Worm (Caenorhabditis elegans) whole organism, L3 larva: ENCODE results near the gene T04F3.5.
A peak's percentile ranks its signal among the peaks of the same experiment; 100 is the strongest.

ENCODE experiments used
- aly-2 ChIP-seq: fragments of 150-350 bp; optimal IDR thresholded peaks from 2 replicates; lab custom pipeline; 2014; ENCODE audit warnings: missing biosample characterization, missing genetic modification characterization
- ama-1 ChIP-seq: fragments of 150-350 bp; optimal IDR thresholded peaks from 2 replicates; lab custom pipeline; 2018
- ceh-9 ChIP-seq: sonication (generic microtip); optimal IDR thresholded peaks from 2 replicates; lab custom pipeline; 2018; ENCODE audit warnings: missing biosample characterization, missing genetic modification characterization
- egl-27 ChIP-seq: sonication (generic microtip); optimal IDR thresholded peaks from 4 replicates; lab custom pipeline; 2017; ENCODE audit warnings: missing biosample characterization, missing genetic modification reagents, missing genetic modification characterization
- egl-5 ChIP-seq: fragments of 150-350 bp; optimal IDR thresholded peaks from 2 replicates; lab custom pipeline; 2017; ENCODE audit warnings: missing biosample characterization, missing genetic modification reagents, missing genetic modification characterization, inconsistent platforms
- elt-1 ChIP-seq: fragments of 150-350 bp; optimal IDR thresholded peaks from 2 replicates; lab custom pipeline; 2014; ENCODE audit warnings: missing biosample characterization, missing genetic modification characterization
- elt-3 ChIP-seq, 3 experiments: fragments of 150-350 bp in 1 of 3; sonication (generic microtip) in 2 of 3; optimal IDR thresholded peaks; 2 replicates in 2 of 3; 4 replicates in 1 of 3; lab custom pipeline; 2014 to 2017; ENCODE audit warnings: missing biosample characterization in 3 of 3, missing genetic modification characterization in 3 of 3
- eor-1 ChIP-seq, 2 experiments: fragments of 150-350 bp; optimal IDR thresholded peaks; 2 replicates each; lab custom pipeline; 2014 to 2018; ENCODE audit warnings: missing biosample characterization in 2 of 2, missing genetic modification characterization in 2 of 2
- fkh-10 ChIP-seq: sonication (generic microtip); optimal IDR thresholded peaks from 2 replicates; lab custom pipeline; 2017; ENCODE audit warnings: missing biosample characterization, missing genetic modification reagents, missing genetic modification characterization
- fos-1 ChIP-seq: fragments of 150-350 bp; optimal IDR thresholded peaks from 2 replicates; lab custom pipeline; 2014; ENCODE audit warnings: missing biosample characterization, missing genetic modification characterization
- hmg-11 ChIP-seq: sonication (generic microtip); optimal IDR thresholded peaks from 2 replicates; lab custom pipeline; 2016; ENCODE audit warnings: missing genetic modification characterization, missing compliant biosample characterization
- jun-1 ChIP-seq: fragments of 150-350 bp; optimal IDR thresholded peaks from 2 replicates; lab custom pipeline; 2014; ENCODE audit warnings: missing biosample characterization, missing genetic modification reagents, missing genetic modification characterization
- lin-39 ChIP-seq: fragments of 150-350 bp; optimal IDR thresholded peaks from 2 replicates; lab custom pipeline; 2018; ENCODE audit warnings: missing biosample characterization, missing genetic modification reagents, missing genetic modification characterization
- mdl-1 ChIP-seq: fragments of 150-350 bp; optimal IDR thresholded peaks from 2 replicates; lab custom pipeline; 2014; ENCODE audit warnings: missing biosample characterization, missing genetic modification characterization
- nhr-12 ChIP-seq: fragments of 150-350 bp; optimal IDR thresholded peaks from 2 replicates; lab custom pipeline; 2014; ENCODE audit warnings: missing biosample characterization, missing genetic modification characterization
- nhr-25 ChIP-seq: sonication (generic microtip); optimal IDR thresholded peaks from 2 replicates; lab custom pipeline; 2017; ENCODE audit warnings: missing biosample characterization, missing genetic modification characterization
- nhr-43 ChIP-seq: sonication (generic microtip); optimal IDR thresholded peaks from 2 replicates; lab custom pipeline; 2016; ENCODE audit warnings: mild to moderate bottlenecking, missing genetic modification characterization, missing compliant biosample characterization; ENCODE audit not compliant: poor library complexity, severe bottlenecking
- nhr-67 ChIP-seq: fragments of 150-350 bp; optimal IDR thresholded peaks from 2 replicates; lab custom pipeline; 2014; ENCODE audit warnings: missing biosample characterization, missing genetic modification characterization
- nhr-76 ChIP-seq: fragments of 150-350 bp; sonication (generic microtip); optimal IDR thresholded peaks from 5 replicates; lab custom pipeline; 2014; ENCODE audit warnings: missing biosample characterization, missing genetic modification characterization
- pqm-1 ChIP-seq: fragments of 150-350 bp; optimal IDR thresholded peaks from 2 replicates; lab custom pipeline; 2017; ENCODE audit warnings: missing biosample characterization, missing genetic modification characterization, inconsistent platforms
- ztf-4 ChIP-seq: fragments of 150-350 bp; optimal IDR thresholded peaks from 2 replicates; lab custom pipeline; 2014; ENCODE audit warnings: missing biosample characterization, missing genetic modification characterization

Gene T04F3.5

DNA sequence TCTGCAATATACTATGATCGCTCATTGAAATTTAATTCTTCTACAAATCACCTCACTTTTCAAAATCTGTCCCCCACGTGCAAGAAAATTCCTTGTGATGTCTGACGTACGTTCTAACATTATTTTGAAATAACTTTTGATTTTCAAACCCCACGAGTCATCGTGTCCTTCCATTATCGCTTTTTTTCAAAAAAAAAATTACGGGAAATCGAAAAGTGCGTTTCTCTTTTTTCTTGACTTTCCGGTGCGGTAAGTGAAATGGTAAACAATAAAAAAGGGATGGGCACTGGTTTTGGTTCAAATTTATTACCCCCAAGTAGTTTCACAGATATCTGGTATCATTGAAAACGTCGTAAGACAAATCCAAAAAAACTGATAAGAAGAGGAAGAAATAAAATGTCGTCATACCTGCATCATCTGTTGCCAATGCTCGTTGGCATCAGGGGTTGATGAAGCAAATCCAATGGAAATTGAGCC is 43.1 kb downstream of the T04F3.5 start:
- peak; percentile 10 for TF ChIP-seq nhr-25
- peak; percentile 40 for TF ChIP-seq nhr-43
- no peak for TF ChIP-seq egl-5 (tag; lab: Kevin White, UChicago)
- peak in 1 of 3 experiments; percentile 17 for TF ChIP-seq elt-3 (tag; optimal IDR thresholded peaks at IDR 0.05; lab: Kevin White, UChicago)
- TF ChIP-seq, all 47 proteins: peak for 3

ce11 chrV:11809935-11810334 is 49.5 kb downstream of the T04F3.5 start:
- TF ChIP-seq nhr-67 (tag; lab: Kevin White, UChicago) (no peak), pqm-1 (tag; lab: Kevin White, UChicago) (no peak), nhr-12 (tag; lab: Kevin White, UChicago) (no peak), lin-39 (tag; lab: Kevin White, UChicago) (no peak), egl-5 (tag; lab: Kevin White, UChicago) (no peak), nhr-43 (no peak), egl-27 (tag; lab: Kevin White, UChicago) (no peak), nhr-76 (tag; lab: Kevin White, UChicago) (no peak), ceh-9 (tag; lab: Kevin White, UChicago) (no peak), aly-2 (tag; lab: Kevin White, UChicago) (no peak), mdl-1 (tag; lab: Kevin White, UChicago) (no peak), fkh-10 (GFP tag; lab: Kevin White, UChicago) (no peak), ztf-4 (tag; lab: Kevin White, UChicago) (no peak), jun-1 (tag; lab: Kevin White, UChicago) (no peak), eor-1 (tag; optimal IDR thresholded peaks at IDR 0.05; lab: Kevin White, UChicago) (no peak), fos-1 (tag; lab: Kevin White, UChicago) (no peak), hmg-11 (no peak), ama-1 (lab: Kevin White, UChicago) (no peak), elt-1 (tag; lab: Kevin White, UChicago) (no peak)
- TF ChIP-seq, all 47 proteins: peak for 0
